Worm (Caenorhabditis elegans): ENCODE results near the gene Y116F11B.9.

Gene Y116F11B.9

ce11 chrV:19829225-19829624, 38.6 kb downstream of the Y116F11B.9 start:
- TF ChIP-seq madf-6 (GFP tag; IDR thresholded peaks at IDR 0.05) (no peak), lin-35 (GFP tag; optimal IDR thresholded peaks at IDR 0.05) (no peak), akir-1 (GFP tag; optimal IDR thresholded peaks at IDR 0.05) (no peak), F57A8.1 (GFP tag; optimal IDR thresholded peaks at IDR 0.05) (no peak), tlf-1 (GFP tag; optimal IDR thresholded peaks at IDR 0.05) (no peak), egl-44 (GFP tag; IDR thresholded peaks at IDR 0.05) (no peak), ztf-25 (GFP tag; IDR thresholded peaks at IDR 0.05) (no peak), B0019.2 (GFP tag; conservative IDR thresholded peaks at IDR 0.05) (no peak)

- TF ChIP-seq tlf-1 (GFP tag; optimal IDR thresholded peaks at IDR 0.05) (no peak), mel-28 (tag; optimal IDR thresholded peaks at IDR 0.05; ENCODE audit: borderline replicate concordance) (no peak), B0019.2 (GFP tag; conservative IDR thresholded peaks at IDR 0.05) (no peak), bed-1 (GFP tag; IDR thresholded peaks at IDR 0.05) (no peak), F57C9.4 (tag; optimal IDR thresholded peaks at IDR 0.05) (no peak), efl-1 (GFP tag; optimal IDR thresholded peaks at IDR 0.05) (no peak), attf-5 (GFP tag; optimal IDR thresholded peaks at IDR 0.05) (no peak), sdz-38 (tag; optimal IDR thresholded peaks at IDR 0.05) (no peak), athp-1 (tag; optimal IDR thresholded peaks at IDR 0.05) (no peak), C06A6.2 (GFP tag; conservative IDR thresholded peaks at IDR 0.05) (no peak), madf-8 (GFP tag; conservative IDR thresholded peaks at IDR 0.05) (no peak), T07F8.4 (tag; optimal IDR thresholded peaks at IDR 0.05) (no peak), nhr-27 (tag; optimal IDR thresholded peaks at IDR 0.05) (no peak), bed-2 (GFP tag; IDR thresholded peaks at IDR 0.05) (no peak), ztf-22 (GFP tag; optimal IDR thresholded peaks at IDR 0.05) (no peak), snpc-1.3 (tag; optimal IDR thresholded peaks at IDR 0.05; ENCODE audit: insufficient read depth) (no peak), cebp-1 (GFP tag; IDR thresholded peaks at IDR 0.05) (no peak), cebp-1 (tag; optimal IDR thresholded peaks at IDR 0.05) (no peak), tbp1 (GFP tag; optimal IDR thresholded peaks at IDR 0.05) (no peak), ztf-26 (tag; optimal IDR thresholded peaks at IDR 0.05) (no peak)
These were observed 40.3 kb downstream of the Y116F11B.9 start for ce11 chrV:19827481-19827880.

ce11 chrV:19822093-19822492, 45.7 kb downstream of the Y116F11B.9 start, which contains the start of gene Y116F11B.17:
Gene Y116F11B.17 (minus strand): TSS chrV:19822193.
- TF ChIP-seq hlh-26 (GFP tag; conservative IDR thresholded peaks at IDR 0.05): no peak
- TF ChIP-seq ztf-6 (GFP tag; IDR thresholded peaks at IDR 0.05): no peak
- no peak for TF ChIP-seq ceh-91 (GFP tag; IDR thresholded peaks at IDR 0.05)
- no peak for TF ChIP-seq dpff-1 (tag; optimal IDR thresholded peaks at IDR 0.05)
- TF ChIP-seq nfya-2 (GFP tag; IDR thresholded peaks at IDR 0.05): no peak
- no peak for TF ChIP-seq egl-18 (GFP tag; IDR thresholded peaks at IDR 0.05)
- TF ChIP-seq somi-1 (GFP tag; optimal IDR thresholded peaks at IDR 0.05): no peak
- TF ChIP-seq C06A6.2 (GFP tag; conservative IDR thresholded peaks at IDR 0.05): no peak
- TF ChIP-seq bed-2 (GFP tag; IDR thresholded peaks at IDR 0.05): no peak
- no peak for TF ChIP-seq bed-1 (GFP tag; IDR thresholded peaks at IDR 0.05)
- no peak for TF ChIP-seq snpc-1.1 (tag; optimal IDR thresholded peaks at IDR 0.05; ENCODE audit: insufficient read depth)
- TF ChIP-seq F22D6.2 (tag; optimal IDR thresholded peaks at IDR 0.05): no peak

ce11 chrV:19820178-19820577, 47.6 kb downstream of the Y116F11B.9 start:
- TF ChIP-seq D2030.7 (GFP tag; IDR thresholded peaks at IDR 0.05): no peak
